Worm (Caenorhabditis elegans) whole organism, mixed stage, embryonic: Measurements from ENCODE around the gene R102.8.

Experiments used
- drap-1 ChIP-seq: fragments of 200-800 bp; sonication (Bioruptor generic); optimal IDR thresholded peaks from 3 replicates; lab custom pipeline; 2018; ENCODE audit warnings: mild to moderate bottlenecking, missing genetic modification characterization, missing compliant biosample characterization
- elt-1 ChIP-seq: sonication (generic microtip); optimal IDR thresholded peaks from 2 replicates; lab custom pipeline; 2017; ENCODE audit warnings: missing genetic modification characterization, mild to moderate bottlenecking, missing compliant biosample characterization, antibody characterized with exemption, moderate library complexity, borderline replicate concordance; ENCODE audit not compliant: insufficient read depth
- lin-13 ChIP-seq: fragments of 150-350 bp; optimal IDR thresholded peaks from 2 replicates; lab custom pipeline; 2014; ENCODE audit warnings: missing biosample characterization, missing genetic modification characterization
- lsy-2 ChIP-seq: fragments of 150-350 bp; optimal IDR thresholded peaks from 2 replicates; lab custom pipeline; 2014; ENCODE audit warnings: missing biosample characterization, missing genetic modification characterization
- mab-5 ChIP-seq: fragments of 150-350 bp; optimal IDR thresholded peaks from 2 replicates; lab custom pipeline; 2014; ENCODE audit warnings: missing biosample characterization, missing genetic modification characterization
- mep-1 ChIP-seq: fragments of 150-350 bp; optimal IDR thresholded peaks from 2 replicates; lab custom pipeline; 2017; ENCODE audit warnings: missing biosample characterization, missing genetic modification reagents, missing genetic modification characterization, inconsistent platforms
- nhr-12 ChIP-seq: fragments of 150-350 bp; optimal IDR thresholded peaks from 2 replicates; lab custom pipeline; 2014; ENCODE audit warnings: missing biosample characterization, missing genetic modification characterization
- nhr-237 ChIP-seq: fragments of 150-350 bp; optimal IDR thresholded peaks from 2 replicates; lab custom pipeline; 2014; ENCODE audit warnings: missing biosample characterization, missing genetic modification characterization
- nhr-76 ChIP-seq: sonication (generic microtip); optimal IDR thresholded peaks from 2 replicates; lab custom pipeline; 2017; ENCODE audit warnings: missing biosample characterization, missing genetic modification characterization
- snpc-4 ChIP-seq: fragments of 150-350 bp; optimal IDR thresholded peaks from 2 replicates; lab custom pipeline; 2014; ENCODE audit warnings: missing biosample characterization, missing genetic modification characterization
- unc-39 ChIP-seq: fragments of 150-350 bp; optimal IDR thresholded peaks from 2 replicates; lab custom pipeline; 2014; ENCODE audit warnings: missing biosample characterization, missing genetic modification characterization
- unc-62 ChIP-seq: fragments of 150-350 bp; optimal IDR thresholded peaks from 2 replicates; lab custom pipeline; 2014; ENCODE audit warnings: missing biosample characterization, missing genetic modification reagents, missing genetic modification characterization

DNA sequence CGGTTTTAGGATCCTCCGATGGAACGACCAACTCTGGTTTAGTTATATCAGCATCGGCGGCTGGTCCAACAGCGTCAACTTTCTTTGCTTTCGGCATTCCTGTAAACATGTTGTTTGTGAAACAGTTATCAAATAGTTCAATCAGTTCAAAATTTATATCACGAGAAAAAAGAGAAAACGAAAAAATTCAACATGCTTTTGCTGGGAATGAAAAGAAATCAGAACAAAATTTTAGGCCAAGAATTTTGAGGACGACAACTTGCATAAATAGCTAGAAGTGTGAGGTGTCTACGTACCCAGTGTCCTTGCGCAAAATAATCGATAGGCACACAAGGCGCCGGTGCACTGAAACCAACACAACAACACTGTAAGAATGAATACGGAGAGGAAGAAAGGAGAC, 9.7 kb downstream of the R102.8 start, which contains the start of gene K08C7.4:
- TF ChIP-seq lin-13 (tag; lab: Kevin White, UChicago) (no peak), mab-5 (tag; lab: Kevin White, UChicago) (no peak), unc-39 (tag; lab: Kevin White, UChicago) (no peak), nhr-12 (tag; lab: Kevin White, UChicago) (no peak), nhr-76 (tag; lab: Kevin White, UChicago) (no peak), drap-1 (GFP tag; lab: Kevin White, UChicago) (no peak), mep-1 (no peak), lsy-2 (tag; lab: Kevin White, UChicago) (no peak), elt-1 (tag; lab: Kevin White, UChicago) (no peak), snpc-4 (tag; lab: Kevin White, UChicago) (no peak), unc-62 (no peak), nhr-237 (tag; lab: Kevin White, UChicago) (no peak)
